Fruit fly (Drosophila melanogaster) whole organism, embryonic: ENCODE results near the gene CG33281.

Experiments used
- Ada2b ChIP-seq: fragments of 200-800 bp; sonication (Bioruptor generic); IDR thresholded peaks from 2 replicates; pipeline ENCODE4 v1.3.6; 2022; ENCODE audit warnings: missing biosample characterization, missing genetic modification characterization
- C15 ChIP-seq: fragments of 200-800 bp; sonication (Bioruptor generic); IDR thresholded peaks from 3 replicates; pipeline ENCODE4 v1.3.6; 2022; ENCODE audit warnings: missing biosample characterization, missing genetic modification characterization
- CG10147 ChIP-seq: fragments of 200-800 bp; sonication (Bioruptor generic); optimal IDR thresholded peaks from 2 replicates; lab custom pipeline; 2019; ENCODE audit warnings: missing biosample characterization, mild to moderate bottlenecking, missing genetic modification characterization, moderate library complexity
- CG10565 ChIP-seq: fragments of 200-800 bp; sonication (Bioruptor generic); optimal IDR thresholded peaks from 3 replicates; lab custom pipeline; 2016; ENCODE audit warnings: missing biosample characterization, mild to moderate bottlenecking, missing genetic modification characterization
- CG10959 ChIP-seq: fragments of 200-800 bp; sonication (Bioruptor generic); IDR thresholded peaks from 2 replicates; pipeline ENCODE4 v1.3.6; 2022; ENCODE audit warnings: missing biosample characterization, missing genetic modification characterization
- CG11085 ChIP-seq: fragments of 200-800 bp; sonication (Bioruptor generic); IDR thresholded peaks from 2 replicates; pipeline ENCODE4 v1.3.6; 2022; ENCODE audit warnings: missing biosample characterization, missing genetic modification characterization
- CG11247 ChIP-seq: fragments of 200-800 bp; sonication (Bioruptor generic); IDR thresholded peaks from 2 replicates; pipeline ENCODE4 v1.3.6; 2022; ENCODE audit warnings: missing biosample characterization, missing genetic modification characterization
- CG12219 ChIP-seq: fragments of 200-800 bp; sonication (Bioruptor generic); optimal IDR thresholded peaks from 3 replicates; lab custom pipeline; 2018; ENCODE audit warnings: missing biosample characterization, mild to moderate bottlenecking, missing genetic modification characterization
- CG15601 ChIP-seq: fragments of 200-800 bp; sonication (Bioruptor generic); optimal IDR thresholded peaks from 3 replicates; lab custom pipeline; 2019; ENCODE audit warnings: missing biosample characterization, mild to moderate bottlenecking, missing genetic modification characterization, moderate library complexity
- CG16779 ChIP-seq: fragments of 200-800 bp; sonication (Bioruptor generic); IDR thresholded peaks from 2 replicates; pipeline ENCODE4 v1.3.6; 2022; ENCODE audit warnings: missing biosample characterization, missing genetic modification characterization
- CG17568 ChIP-seq: fragments of 200-800 bp; sonication (Bioruptor generic); optimal IDR thresholded peaks from 2 replicates; lab custom pipeline; 2018; ENCODE audit warnings: missing biosample characterization, mild to moderate bottlenecking, missing genetic modification characterization, moderate library complexity
- CG2120 ChIP-seq: fragments of 200-800 bp; sonication (Bioruptor generic); optimal IDR thresholded peaks from 3 replicates; lab custom pipeline; 2016; ENCODE audit warnings: missing biosample characterization, missing genetic modification characterization
- CG34376 ChIP-seq: fragments of 200-800 bp; sonication (Bioruptor generic); optimal IDR thresholded peaks from 2 replicates; lab custom pipeline; 2018; ENCODE audit warnings: missing biosample characterization, mild to moderate bottlenecking, missing genetic modification characterization
- CG3838 ChIP-seq: fragments of 200-800 bp; sonication (Bioruptor generic); optimal IDR thresholded peaks from 3 replicates; lab custom pipeline; 2016; ENCODE audit warnings: missing biosample characterization, missing genetic modification characterization
- CG4328 ChIP-seq: fragments of 200-800 bp; sonication (Bioruptor generic); optimal IDR thresholded peaks from 3 replicates; lab custom pipeline; 2017; ENCODE audit warnings: missing biosample characterization, missing genetic modification reagents, missing genetic modification characterization
- CG4404 ChIP-seq: fragments of 200-800 bp; sonication (Bioruptor generic); IDR thresholded peaks from 2 replicates; pipeline ENCODE4 v1.3.6; 2022; ENCODE audit warnings: missing biosample characterization, missing genetic modification characterization
- CG4424 ChIP-seq: fragments of 200-800 bp; sonication (Bioruptor generic); optimal IDR thresholded peaks from 3 replicates; lab custom pipeline; 2016; ENCODE audit warnings: missing biosample characterization, missing genetic modification characterization
- CG4730 ChIP-seq: fragments of 200-800 bp; sonication (Bioruptor generic); IDR thresholded peaks from 2 replicates; pipeline ENCODE4 v1.3.6; 2022; ENCODE audit warnings: missing biosample characterization, missing genetic modification characterization
- CG6254 ChIP-seq: fragments of 200-800 bp; sonication (Bioruptor generic); optimal IDR thresholded peaks from 3 replicates; lab custom pipeline; 2017; ENCODE audit warnings: mild to moderate bottlenecking, missing biosample characterization, missing genetic modification reagents, missing genetic modification characterization
- CG6813 ChIP-seq: fragments of 200-800 bp; sonication (Bioruptor generic); optimal IDR thresholded peaks from 2 replicates; lab custom pipeline; 2017; ENCODE audit warnings: missing biosample characterization, missing genetic modification characterization, mild to moderate bottlenecking, moderate library complexity, missing genetic modification reagents
- CG8089 ChIP-seq: fragments of 200-800 bp; sonication (Bioruptor generic); optimal IDR thresholded peaks from 3 replicates; lab custom pipeline; 2016; ENCODE audit warnings: missing biosample characterization, missing genetic modification characterization
- CG9797 ChIP-seq: fragments of 200-800 bp; sonication (Bioruptor generic); optimal IDR thresholded peaks from 3 replicates; lab custom pipeline; 2018; ENCODE audit warnings: missing biosample characterization, mild to moderate bottlenecking, missing genetic modification characterization
- CG9817 ChIP-seq: fragments of 200-800 bp; sonication (Bioruptor generic); optimal IDR thresholded peaks from 2 replicates; lab custom pipeline; 2018; ENCODE audit warnings: missing biosample characterization, mild to moderate bottlenecking, missing genetic modification characterization, moderate library complexity
- D19A ChIP-seq: fragments of 200-800 bp; optimal IDR thresholded peaks from 3 replicates; lab custom pipeline; 2019; ENCODE audit warnings: missing biosample characterization, mild to moderate bottlenecking, missing genetic modification characterization, moderate library complexity
- Dfd ChIP-seq, 2 experiments: fragments of >200 bp; optimal IDR thresholded peaks; 2 replicates each; lab custom pipeline; 2017; ENCODE audit warnings: missing biosample characterization in 2 of 2, missing genetic modification characterization in 2 of 2
- Ets97D ChIP-seq: fragments of 200-800 bp; sonication (Bioruptor generic); optimal IDR thresholded peaks from 3 replicates; lab custom pipeline; 2016; ENCODE audit warnings: missing biosample characterization, missing genetic modification characterization
- HmgD ChIP-seq: fragments of 200-800 bp; sonication (Bioruptor generic); optimal IDR thresholded peaks from 3 replicates; lab custom pipeline; 2016; ENCODE audit warnings: missing biosample characterization, missing genetic modification characterization
- Myb ChIP-seq: fragments of 200-800 bp; sonication (Bioruptor generic); optimal IDR thresholded peaks from 2 replicates; lab custom pipeline; 2016; ENCODE audit warnings: missing biosample characterization, missing genetic modification characterization
- Nf-YC ChIP-seq: fragments of 200-800 bp; optimal IDR thresholded peaks from 3 replicates; lab custom pipeline; 2019; ENCODE audit warnings: missing biosample characterization, mild to moderate bottlenecking, missing genetic modification characterization, moderate library complexity
- Vsx1 ChIP-seq: fragments of 200-800 bp; sonication (Bioruptor generic); optimal IDR thresholded peaks from 2 replicates; lab custom pipeline; 2017; ENCODE audit warnings: missing biosample characterization, mild to moderate bottlenecking, missing genetic modification characterization, missing genetic modification reagents
- abd-A ChIP-seq: fragments of 200-800 bp; sonication (Bioruptor generic); optimal IDR thresholded peaks from 3 replicates; lab custom pipeline; 2019; ENCODE audit warnings: missing biosample characterization, mild to moderate bottlenecking, missing genetic modification characterization, moderate library complexity
- al ChIP-seq: fragments of 200-800 bp; sonication (Bioruptor generic); IDR thresholded peaks from 2 replicates; pipeline ENCODE4 v1.3.6; 2022; ENCODE audit warnings: missing biosample characterization, missing genetic modification characterization
- btn ChIP-seq: fragments of 200-800 bp; sonication (Bioruptor generic); optimal IDR thresholded peaks from 2 replicates; lab custom pipeline; 2016; ENCODE audit warnings: missing biosample characterization, missing genetic modification characterization
- cas ChIP-seq: fragments of 200-800 bp; sonication (Bioruptor generic); IDR thresholded peaks from 2 replicates; pipeline ENCODE4 v1.3.6; 2022; ENCODE audit warnings: missing biosample characterization, missing genetic modification characterization
- crc ChIP-seq: fragments of 200-800 bp; sonication (Bioruptor generic); optimal IDR thresholded peaks from 2 replicates; lab custom pipeline; 2016; ENCODE audit warnings: missing biosample characterization, missing genetic modification characterization
- dmrt11E ChIP-seq: fragments of 200-800 bp; sonication (Bioruptor generic); optimal IDR thresholded peaks from 3 replicates; lab custom pipeline; 2018; ENCODE audit warnings: missing biosample characterization, mild to moderate bottlenecking, missing genetic modification characterization, moderate library complexity
- en ChIP-seq: fragments of 200-800 bp; sonication (Bioruptor generic); optimal IDR thresholded peaks from 2 replicates; lab custom pipeline; 2016; ENCODE audit warnings: missing biosample characterization, missing genetic modification characterization
- gsb-n ChIP-seq: fragments of 200-800 bp; sonication (Bioruptor generic); optimal IDR thresholded peaks from 3 replicates; lab custom pipeline; 2018; ENCODE audit warnings: missing biosample characterization, mild to moderate bottlenecking, missing genetic modification characterization
- hth ChIP-seq: fragments of >200 bp; optimal IDR thresholded peaks from 2 replicates; lab custom pipeline; 2017; ENCODE audit warnings: inconsistent platforms
- onecut ChIP-seq: fragments of 200-800 bp; sonication (Bioruptor generic); IDR thresholded peaks from 2 replicates; pipeline ENCODE4 v1.3.6; 2022; ENCODE audit warnings: missing biosample characterization, missing genetic modification characterization
- pan ChIP-seq, 4 experiments: fragments of >200 bp in 3 of 4; fragments of 200-800 bp in 1 of 4; sonication (Bioruptor generic) in 1 of 4; optimal IDR thresholded peaks in 3 of 4; IDR thresholded peaks in 1 of 4; 2 replicates each; pipeline versions ENCODE4 v1.3.6 to Lab custom; 2017 to 2022; ENCODE audit warnings: missing biosample characterization in 2 of 4, missing genetic modification characterization in 2 of 4, mixed read lengths in 1 of 4
- pfk ChIP-seq: fragments of 200-800 bp; sonication (Bioruptor generic); optimal IDR thresholded peaks from 2 replicates; lab custom pipeline; 2018; ENCODE audit warnings: missing biosample characterization, mild to moderate bottlenecking, missing genetic modification characterization, moderate library complexity
- pzg ChIP-seq: fragments of 200-800 bp; sonication (Bioruptor generic); optimal IDR thresholded peaks from 3 replicates; lab custom pipeline; 2018; ENCODE audit warnings: missing biosample characterization, mild to moderate bottlenecking, missing genetic modification characterization, moderate library complexity
- row ChIP-seq: fragments of 200-800 bp; sonication (Bioruptor generic); IDR thresholded peaks from 3 replicates; pipeline ENCODE4 v1.3.6; 2022; ENCODE audit warnings: missing biosample characterization, missing genetic modification characterization
- sd ChIP-seq: fragments of 200-800 bp; sonication (Bioruptor generic); optimal IDR thresholded peaks from 3 replicates; lab custom pipeline; 2018; ENCODE audit warnings: missing biosample characterization, mild to moderate bottlenecking, missing genetic modification characterization, moderate library complexity
- ssp ChIP-seq: fragments of 200-800 bp; sonication (Bioruptor generic); IDR thresholded peaks from 2 replicates; pipeline ENCODE4 v1.3.6; 2022; ENCODE audit warnings: missing biosample characterization, missing genetic modification characterization
- tna ChIP-seq: fragments of 200-800 bp; sonication (Bioruptor generic); IDR thresholded peaks from 2 replicates; pipeline ENCODE4 v1.3.6; 2022; ENCODE audit warnings: missing biosample characterization, missing genetic modification characterization; ENCODE audit not compliant: partially characterized antibody
- ttk ChIP-seq: fragments of 200-800 bp; sonication (Bioruptor generic); IDR thresholded peaks from 2 replicates; pipeline ENCODE4 v2.1.2; 2022; ENCODE audit warnings: missing biosample characterization, missing genetic modification characterization
- twi ChIP-seq: fragments of 200-800 bp; optimal IDR thresholded peaks from 2 replicates; lab custom pipeline; 2019; ENCODE audit warnings: missing biosample characterization, mild to moderate bottlenecking, missing genetic modification characterization, moderate library complexity
- unc-4 ChIP-seq: fragments of 200-800 bp; sonication (Bioruptor generic); IDR thresholded peaks from 2 replicates; pipeline ENCODE4 v1.3.6; 2022; ENCODE audit warnings: missing biosample characterization, missing genetic modification characterization; ENCODE audit not compliant: partially characterized antibody
- usp ChIP-seq: fragments of >200 bp; optimal IDR thresholded peaks from 2 replicates; lab custom pipeline; 2017; ENCODE audit warnings: missing biosample characterization, missing genetic modification characterization

Gene CG33281

dm6 chr2L:3319731-3320295 lies 4.2 kb upstream of the CG33281 start, which contains the start of the genes Fign and CG8837 (continued):
- TF ChIP-seq Ets97D (GFP tag; lab: Kevin White, UChicago) (peak; percentile 43), CG10959 (GFP tag; lab: Robert Waterston, UW) (no peak), C15 (no peak), Myb (peak; percentile 72), CG6813 (no peak), CG6254 (GFP tag; lab: Kevin White, UChicago) (no peak), twi (tag; lab: Kevin White, UChicago) (no peak), Dfd (GFP tag; optimal IDR thresholded peaks at IDR 0.05; lab: Kevin White, UChicago) (peak in 1 of 2 experiments; percentile 41), CG11085 (GFP tag; lab: Robert Waterston, UW) (no peak), sd (no peak), CG2120 (GFP tag; lab: Kevin White, UChicago) (no peak), al (GFP tag; lab: Robert Waterston, UW) (no peak), hth (lab: Kevin White, UChicago) (no peak), CG11247 (GFP tag; lab: Robert Waterston, UW) (no peak), usp (GFP tag; lab: Kevin White, UChicago) (no peak), CG4730 (GFP tag; lab: Robert Waterston, UW) (no peak), Vsx1 (GFP tag; lab: Kevin White, UChicago) (no peak), unc-4 (peak; percentile 57), en (GFP tag; lab: Kevin White, UChicago) (no peak), CG9817 (tag; lab: Kevin White, UChicago) (no peak), CG4424 (GFP tag; lab: Kevin White, UChicago) (no peak), abd-A (tag; lab: Kevin White, UChicago) (no peak), ssp (peak; percentile 98), CG34376 (GFP tag; lab: Kevin White, UChicago) (no peak), CG4404 (GFP tag; lab: Robert Waterston, UW) (no peak), ttk (GFP tag; lab: Robert Waterston, UW) (no peak), Nf-YC (tag; lab: Kevin White, UChicago) (no peak), CG3838 (GFP tag; lab: Kevin White, UChicago) (no peak), pzg (GFP tag; lab: Kevin White, UChicago) (peak; percentile 73), onecut (GFP tag; lab: Robert Waterston, UW) (no peak), gsb-n (tag; lab: Kevin White, UChicago) (no peak), row (GFP tag; lab: Robert Waterston, UW) (no peak), CG8089 (GFP tag; lab: Kevin White, UChicago) (no peak), CG4328 (GFP tag; lab: Kevin White, UChicago) (no peak), tna (GFP tag; lab: Robert Waterston, UW) (peak; percentile 94), cas (no peak), CG10147 (no peak), crc (GFP tag; lab: Kevin White, UChicago) (no peak), CG16779 (GFP tag; lab: Robert Waterston, UW) (no peak), dmrt11E (tag; lab: Kevin White, UChicago) (no peak), CG15601 (tag; lab: Kevin White, UChicago) (no peak), CG12219 (GFP tag; lab: Kevin White, UChicago) (no peak), pfk (GFP tag; lab: Kevin White, UChicago) (no peak), D19A (tag; lab: Kevin White, UChicago) (no peak), pan (optimal IDR thresholded peaks at IDR 0.05; lab: Kevin White, UChicago) (no peak), pan (GFP tag; optimal IDR thresholded peaks at IDR 0.05 in 1 of 2, IDR thresholded peaks at IDR 0.05 in 1 of 2) (no peak), btn (GFP tag; lab: Kevin White, UChicago) (no peak), Ada2b (no peak), HmgD (no peak), CG9797 (GFP tag; lab: Kevin White, UChicago) (no peak), CG10565 (GFP tag; lab: Kevin White, UChicago) (no peak), CG17568 (GFP tag; lab: Kevin White, UChicago) (no peak)
